Fruit fly (Drosophila melanogaster) whole organism, wandering third instar larva: ENCODE data around the gene CG12689.

Experiments
- Vsx2 ChIP-seq: fragments of 200-300, 225-300 bp; sonication (Bioruptor generic); optimal IDR thresholded peaks from 2 replicates; lab custom pipeline; 2018; ENCODE audit warnings: missing biosample characterization, missing genetic modification characterization; ENCODE audit not compliant: partially characterized antibody
- lola ChIP-seq: fragments of >200 bp; optimal IDR thresholded peaks from 2 replicates; lab custom pipeline; 2017; ENCODE audit warnings: missing biosample characterization, missing genetic modification characterization
- psq ChIP-seq: fragments of 200-800 bp; sonication (Bioruptor generic); optimal IDR thresholded peaks from 3 replicates; lab custom pipeline; 2017; ENCODE audit warnings: missing biosample characterization, mild to moderate bottlenecking, missing genetic modification characterization, moderate library complexity
- usp ChIP-seq: fragments of >200 bp; optimal IDR thresholded peaks from 2 replicates; lab custom pipeline; 2017; ENCODE audit warnings: missing biosample characterization, missing genetic modification characterization

dm6 chrX:7556270-7556669 is 29.7 kb downstream of the CG12689 start:
- TF ChIP-seq Vsx2 (GFP tag; lab: Kevin White, UChicago) = no peak
- no peak for TF ChIP-seq lola
- no peak for TF ChIP-seq psq
- no peak for TF ChIP-seq usp (GFP tag; lab: Kevin White, UChicago)
